Fruit fly (Drosophila melanogaster) whole organism, pupa: Measurements from ENCODE around the gene neo.

Source experiments
- CG10348 ChIP-seq: fragments of 200-800 bp; sonication (Bioruptor generic); IDR thresholded peaks from 2 replicates; pipeline ENCODE4 v1.3.6; 2022; ENCODE audit warnings: missing biosample characterization, missing genetic modification characterization
- CG14655 ChIP-seq: fragments of 200-800 bp; sonication (Bioruptor generic); optimal IDR thresholded peaks from 3 replicates; lab custom pipeline; 2017; ENCODE audit warnings: mild to moderate bottlenecking, missing biosample characterization, missing genetic modification reagents, missing genetic modification characterization
- CG15710 ChIP-seq: fragments of 200-800 bp; sonication (Bioruptor generic); optimal IDR thresholded peaks from 2 replicates; lab custom pipeline; 2018; ENCODE audit warnings: missing biosample characterization, mild to moderate bottlenecking, missing genetic modification characterization, moderate library complexity
- CG4496 ChIP-seq: fragments of 200-800 bp; sonication (Bioruptor generic); IDR thresholded peaks from 3 replicates; pipeline ENCODE4 v1.3.6; 2022; ENCODE audit warnings: missing biosample characterization, missing genetic modification characterization
- CG8301 ChIP-seq: fragments of 200-800 bp; sonication (Bioruptor generic); optimal IDR thresholded peaks from 2 replicates; lab custom pipeline; 2018; ENCODE audit warnings: missing biosample characterization, mild to moderate bottlenecking, missing genetic modification characterization
- D1 ChIP-seq: fragments of 200-800 bp; sonication (Bioruptor generic); optimal IDR thresholded peaks from 2 replicates; lab custom pipeline; 2018; ENCODE audit warnings: missing biosample characterization, mild to moderate bottlenecking, missing genetic modification characterization, moderate library complexity
- EcR ChIP-seq: fragments of 200-800 bp; sonication (Bioruptor generic); optimal IDR thresholded peaks from 3 replicates; lab custom pipeline; 2019; ENCODE audit warnings: missing biosample characterization, missing genetic modification characterization, mild to moderate bottlenecking, moderate library complexity, missing genetic modification reagents
- Pif1B ChIP-seq: fragments of 200-800 bp; sonication (Bioruptor generic); optimal IDR thresholded peaks from 3 replicates; lab custom pipeline; 2016; ENCODE audit warnings: missing biosample characterization, missing genetic modification characterization
- rn ChIP-seq: fragments of 200-800 bp; sonication (Bioruptor generic); IDR thresholded peaks from 2 replicates; pipeline ENCODE4 v1.3.6; 2022; ENCODE audit warnings: missing biosample characterization, missing genetic modification characterization

DNA sequence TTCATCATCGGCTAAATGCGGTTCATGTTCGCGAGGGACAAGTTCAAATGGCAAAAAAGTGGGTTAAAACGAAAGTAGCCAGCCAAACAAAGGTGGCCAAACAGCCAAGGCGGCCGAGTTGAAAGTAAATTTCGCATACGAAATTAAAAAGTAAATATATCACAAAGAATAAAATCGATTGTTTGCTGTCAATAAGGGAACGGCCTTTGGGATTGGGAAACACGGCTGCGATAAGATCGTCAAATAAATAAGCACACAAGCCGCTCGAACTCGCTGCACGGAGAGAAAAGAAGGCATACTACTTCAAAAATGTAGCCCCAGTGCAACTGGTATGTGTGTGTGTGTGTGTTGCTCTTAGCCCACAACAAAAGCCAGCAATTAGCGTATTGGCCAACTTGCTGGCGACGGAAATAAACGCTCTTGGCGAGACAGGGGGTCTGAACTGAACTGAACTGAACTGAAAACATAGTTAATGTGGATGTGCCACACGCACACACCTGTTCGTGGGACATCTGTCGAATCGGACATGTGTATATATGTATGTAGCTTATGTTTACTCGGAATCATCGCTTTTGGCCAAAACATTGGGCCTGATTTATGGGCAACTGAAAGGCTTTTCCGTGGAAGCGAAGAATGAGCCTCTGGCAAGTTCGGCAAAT, 30.9 kb upstream of the neo start:
- TF ChIP-seq CG14655 (GFP tag; lab: Kevin White, UChicago) = no peak
- no peak for TF ChIP-seq EcR (GFP tag; lab: Kevin White, UChicago)
- TF ChIP-seq CG4496 (GFP tag; lab: Robert Waterston, UW) = no peak
- no peak for TF ChIP-seq rn (GFP tag; lab: Robert Waterston, UW)
- TF ChIP-seq CG8301 = no peak
- no peak for TF ChIP-seq Pif1B
- TF ChIP-seq D1 = no peak
- no peak for TF ChIP-seq CG10348
- no peak for TF ChIP-seq CG15710 (tag; lab: Kevin White, UChicago)
